Worm (Caenorhabditis elegans): ENCODE measurements around the gene Y56A3A.31.

- TF ChIP-seq unc-39 (tag; optimal IDR thresholded peaks at IDR 0.05) = no peak
- peak; percentile 8 for TF ChIP-seq nhr-28 (tag; optimal IDR thresholded peaks at IDR 0.05)
These were observed 45.9 kb downstream of the Y56A3A.31 start, which contains the start of gene brp-1 for ce11 chrIII:12020074-12020602.
